Worm (Caenorhabditis elegans) whole organism, L1 larva: ENCODE measurements around the gene ZK792.4.
A peak's percentile ranks its signal among the peaks of the same experiment; 100 is the strongest.

Source experiments
- C04F5.9 ChIP-seq: sonication (generic microtip); optimal IDR thresholded peaks from 2 replicates; lab custom pipeline; 2016; ENCODE audit warnings: missing genetic modification characterization, missing compliant biosample characterization
- C16A3.4 ChIP-seq: fragments of 150-350 bp; optimal IDR thresholded peaks from 2 replicates; lab custom pipeline; 2014; ENCODE audit warnings: missing biosample characterization, missing genetic modification characterization
- C34B4.2 ChIP-seq: sonication (generic microtip); optimal IDR thresholded peaks from 2 replicates; lab custom pipeline; 2017; ENCODE audit warnings: mild to moderate bottlenecking, missing genetic modification characterization, missing compliant biosample characterization
- Y116A8C.19 ChIP-seq: sonication (generic microtip); optimal IDR thresholded peaks from 2 replicates; lab custom pipeline; 2016; ENCODE audit warnings: missing compliant biosample characterization, missing genetic modification characterization, borderline replicate concordance
- aha-1 ChIP-seq: fragments of 150-350 bp; optimal IDR thresholded peaks from 2 replicates; lab custom pipeline; 2014; ENCODE audit warnings: missing biosample characterization, missing genetic modification characterization
- blmp-1 ChIP-seq: fragments of 150-350 bp; optimal IDR thresholded peaks from 2 replicates; lab custom pipeline; 2014; ENCODE audit warnings: missing biosample characterization, missing genetic modification characterization
- ceh-82 ChIP-seq, 3 experiments: fragments of 150-350 bp in 1 of 3; sonication (generic microtip) in 2 of 3; optimal IDR thresholded peaks; 2 replicates each; lab custom pipeline; 2014 to 2017; ENCODE audit warnings: missing biosample characterization in 3 of 3, missing genetic modification characterization in 3 of 3
- dpl-1 ChIP-seq, 3 experiments: fragments of 150-350 bp in 2 of 3; sonication (generic microtip) in 1 of 3; optimal IDR thresholded peaks; 2 replicates each; lab custom pipeline; 2014 to 2017; ENCODE audit warnings: missing biosample characterization in 3 of 3, missing genetic modification characterization in 3 of 3, missing genetic modification reagents in 3 of 3
- dsc-1 ChIP-seq: sonication (generic microtip); optimal IDR thresholded peaks from 2 replicates; lab custom pipeline; 2016; ENCODE audit warnings: mild to moderate bottlenecking, missing genetic modification characterization, missing compliant biosample characterization
- efl-1 ChIP-seq, 4 experiments: fragments of 150-350 bp; optimal IDR thresholded peaks in 3 of 4; peaks in 1 of 4; 1 replicate in 1 of 4; 2 replicates in 3 of 4; lab custom pipeline; 2014; ENCODE audit warnings: missing biosample characterization in 2 of 4, missing genetic modification characterization in 2 of 4, missing genetic modification reagents in 2 of 4
- efl-3 ChIP-seq: fragments of 200-800 bp; sonication (Bioruptor generic); optimal IDR thresholded peaks from 2 replicates; lab custom pipeline; 2018; ENCODE audit warnings: mild to moderate bottlenecking, missing genetic modification characterization, missing compliant biosample characterization
- fkh-4 ChIP-seq: sonication (generic microtip); optimal IDR thresholded peaks from 2 replicates; lab custom pipeline; 2016; ENCODE audit warnings: missing compliant biosample characterization, missing genetic modification characterization, borderline replicate concordance
- hpl-2 ChIP-seq: fragments of 150-350 bp; optimal IDR thresholded peaks from 2 replicates; lab custom pipeline; 2014; ENCODE audit warnings: missing biosample characterization, missing genetic modification reagents, missing genetic modification characterization
- jun-1 ChIP-seq: fragments of 150-350 bp; optimal IDR thresholded peaks from 2 replicates; lab custom pipeline; 2014; ENCODE audit warnings: missing biosample characterization, missing genetic modification reagents, missing genetic modification characterization
- lin-14 ChIP-seq: fragments of 200-800 bp; sonication (Bioruptor generic); optimal IDR thresholded peaks from 2 replicates; lab custom pipeline; 2018; ENCODE audit warnings: mild to moderate bottlenecking, missing genetic modification characterization, moderate library complexity, missing compliant biosample characterization
- lin-15B ChIP-seq: fragments of 150-350 bp; sonication (generic microtip); optimal IDR thresholded peaks from 3 replicates; lab custom pipeline; 2014; ENCODE audit warnings: missing biosample characterization, missing genetic modification characterization
- lin-35 ChIP-seq, 2 experiments: fragments of 150-350 bp; optimal IDR thresholded peaks; 2 replicates each; lab custom pipeline; 2014; ENCODE audit warnings: missing biosample characterization in 2 of 2, missing genetic modification characterization in 2 of 2, missing genetic modification reagents in 2 of 2
- lir-3 ChIP-seq: sonication (generic microtip); optimal IDR thresholded peaks from 2 replicates; lab custom pipeline; 2016; ENCODE audit warnings: mild to moderate bottlenecking, missing genetic modification characterization, moderate library complexity, missing compliant biosample characterization; ENCODE audit not compliant: poor library complexity
- lsy-2 ChIP-seq, 2 experiments: fragments of 150-350 bp; optimal IDR thresholded peaks; 2 replicates each; lab custom pipeline; 2014; ENCODE audit warnings: missing biosample characterization in 2 of 2, missing genetic modification characterization in 2 of 2
- mab-9 ChIP-seq: fragments of 200-800 bp; sonication (Bioruptor generic); IDR thresholded peaks from 2 replicates; pipeline ENCODE4 v1.3.6; 2022; ENCODE audit warnings: missing genetic modification reagents, missing genetic modification characterization, missing compliant biosample characterization
- mdl-1 ChIP-seq, 2 experiments: fragments of 150-350 bp; optimal IDR thresholded peaks; 2 replicates each; lab custom pipeline; 2014 to 2017; ENCODE audit warnings: missing biosample characterization in 2 of 2, missing genetic modification characterization in 2 of 2, inconsistent platforms in 1 of 2
- mep-1 ChIP-seq: fragments of 150-350 bp; optimal IDR thresholded peaks from 2 replicates; lab custom pipeline; 2014; ENCODE audit warnings: missing biosample characterization, missing genetic modification characterization
- nhr-19 ChIP-seq: fragments of 200-800 bp; sonication (Bioruptor generic); conservative IDR thresholded peaks from 2 replicates; pipeline ENCODE4 v1.3.6; 2022; ENCODE audit warnings: missing genetic modification characterization, missing compliant biosample characterization
- nhr-47 ChIP-seq: sonication (generic microtip); optimal IDR thresholded peaks from 2 replicates; lab custom pipeline; 2016; ENCODE audit warnings: mild to moderate bottlenecking, missing genetic modification characterization, moderate library complexity, missing compliant biosample characterization
- nhr-71 ChIP-seq: sonication (generic microtip); optimal IDR thresholded peaks from 2 replicates; lab custom pipeline; 2016; ENCODE audit warnings: mild to moderate bottlenecking, missing genetic modification characterization, moderate library complexity, missing compliant biosample characterization
- pax-3 ChIP-seq: fragments of 200-800 bp; sonication (Bioruptor generic); optimal IDR thresholded peaks from 2 replicates; lab custom pipeline; 2018; ENCODE audit warnings: mild to moderate bottlenecking, missing genetic modification characterization, moderate library complexity, missing compliant biosample characterization
- pqm-1 ChIP-seq: sonication (generic microtip); optimal IDR thresholded peaks from 3 replicates; lab custom pipeline; 2017; ENCODE audit warnings: missing biosample characterization, missing genetic modification characterization
- skn-1 ChIP-seq: fragments of 150-350 bp; optimal IDR thresholded peaks from 2 replicates; lab custom pipeline; 2014; ENCODE audit warnings: missing biosample characterization, missing genetic modification characterization
- sptf-1 ChIP-seq: fragments of 150-350 bp; optimal IDR thresholded peaks from 2 replicates; lab custom pipeline; 2014; ENCODE audit warnings: missing biosample characterization, missing genetic modification characterization
- tbx-2 ChIP-seq: sonication (generic microtip); optimal IDR thresholded peaks from 2 replicates; lab custom pipeline; 2016; ENCODE audit warnings: missing genetic modification characterization, missing compliant biosample characterization
- tlp-1 ChIP-seq: fragments of 150-350 bp; optimal IDR thresholded peaks from 2 replicates; lab custom pipeline; 2014; ENCODE audit warnings: missing biosample characterization, missing genetic modification characterization
- unc-30 ChIP-seq: sonication (generic microtip); optimal IDR thresholded peaks from 2 replicates; lab custom pipeline; 2017; ENCODE audit warnings: missing biosample characterization, missing genetic modification characterization
- unc-86 ChIP-seq: sonication (generic microtip); optimal IDR thresholded peaks from 2 replicates; lab custom pipeline; 2016; ENCODE audit warnings: missing genetic modification characterization, missing compliant biosample characterization
- zag-1 ChIP-seq: fragments of 150-350 bp; optimal IDR thresholded peaks from 2 replicates; lab custom pipeline; 2014; ENCODE audit warnings: missing biosample characterization, missing genetic modification characterization
- zip-4 ChIP-seq: fragments of 200-800 bp; sonication (Bioruptor generic); optimal IDR thresholded peaks from 2 replicates; lab custom pipeline; 2018; ENCODE audit warnings: mild to moderate bottlenecking, missing genetic modification characterization, moderate library complexity, missing compliant biosample characterization
- ztf-4 ChIP-seq: fragments of 150-350 bp; optimal IDR thresholded peaks from 2 replicates; lab custom pipeline; 2014; ENCODE audit warnings: missing biosample characterization, missing genetic modification characterization

ZK792.4 gene

DNA sequence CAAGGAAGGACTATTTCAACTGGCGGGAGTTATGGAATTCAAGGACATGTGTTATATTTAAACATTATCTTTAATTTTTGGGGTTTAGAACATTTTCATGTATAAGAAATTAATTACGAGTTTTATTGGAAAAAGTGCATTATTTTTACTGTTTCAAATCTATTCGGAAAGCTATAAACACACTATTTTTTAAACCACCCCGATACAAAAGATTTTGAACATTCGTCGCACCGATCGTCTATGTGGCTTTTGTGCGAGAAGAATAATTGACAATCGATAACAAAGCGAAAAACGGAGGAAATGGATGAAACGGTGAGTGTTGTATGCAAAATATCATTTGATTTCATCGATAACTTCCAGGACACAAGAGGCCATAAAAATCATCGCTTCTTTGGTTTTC, 16.8 kb downstream of the ZK792.4 start, which contains the start of gene ZK809.9:
Gene ZK809.9 (plus strand): TSS at position 301 of the 400 bp plus-strand sequence.
- TF ChIP-seq C34B4.2 (tag; lab: Kevin White, UChicago) (no peak), ceh-82 (tag; optimal IDR thresholded peaks at IDR 0.05; lab: Kevin White, UChicago) (no peak), zip-4 (GFP tag; lab: Kevin White, UChicago) (no peak), dsc-1 (tag; lab: Kevin White, UChicago) (no peak), nhr-19 (GFP tag; lab: Robert Waterston, UW) (no peak), lir-3 (no peak), sptf-1 (no peak), zag-1 (tag; lab: Kevin White, UChicago) (no peak), hpl-2 (no peak), pqm-1 (no peak), mep-1 (tag; lab: Kevin White, UChicago) (no peak), mab-9 (GFP tag; lab: Robert Waterston, UW) (no peak), lin-14 (GFP tag; lab: Kevin White, UChicago) (no peak), aha-1 (tag; lab: Kevin White, UChicago) (no peak), tlp-1 (no peak), Y116A8C.19 (no peak), lin-35 (GFP tag; optimal IDR thresholded peaks at IDR 0.05; lab: Kevin White, UChicago) (no peak)

DNA sequence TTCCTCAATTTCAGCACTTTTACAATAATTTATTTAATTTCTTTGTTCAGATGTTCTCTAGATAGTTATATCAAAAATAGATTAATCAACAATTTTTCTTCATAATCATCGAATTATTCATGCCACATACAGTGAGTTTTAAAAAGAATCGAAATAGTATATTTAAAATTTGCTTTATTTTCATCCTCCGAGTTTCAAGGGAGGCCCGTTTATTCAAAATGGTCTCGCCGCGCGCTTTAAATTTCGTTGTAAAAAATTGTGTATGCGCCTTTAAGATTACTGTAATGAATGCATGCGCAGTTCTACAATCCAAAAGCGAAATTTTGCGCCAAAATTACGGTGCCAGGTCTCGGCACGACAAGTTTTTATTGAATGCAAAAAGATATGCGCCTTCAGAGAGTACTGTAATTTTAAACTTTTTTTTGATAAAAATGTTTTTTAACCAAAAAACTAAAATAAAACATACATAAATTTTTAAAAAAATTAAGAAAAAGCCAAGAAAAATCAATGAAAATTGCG, 22.0 kb downstream of the ZK792.4 start, which contains the start of gene ZK792.1:
Gene ZK792.1 (plus strand): TSS at position 51 of the 519 bp plus-strand sequence.
- no peak for TF ChIP-seq ztf-4 (tag; lab: Kevin White, UChicago)
- no peak for TF ChIP-seq nhr-47
- no peak for TF ChIP-seq nhr-19 (GFP tag; lab: Robert Waterston, UW)
- TF ChIP-seq Y116A8C.19, result no peak
- TF ChIP-seq lin-15B (tag; lab: Kevin White, UChicago), result no peak
- TF ChIP-seq pax-3 (tag; lab: Kevin White, UChicago), result no peak
- no peak for TF ChIP-seq fkh-4 (tag; lab: Kevin White, UChicago)
- no peak for TF ChIP-seq C04F5.9 (tag; lab: Kevin White, UChicago)

DNA sequence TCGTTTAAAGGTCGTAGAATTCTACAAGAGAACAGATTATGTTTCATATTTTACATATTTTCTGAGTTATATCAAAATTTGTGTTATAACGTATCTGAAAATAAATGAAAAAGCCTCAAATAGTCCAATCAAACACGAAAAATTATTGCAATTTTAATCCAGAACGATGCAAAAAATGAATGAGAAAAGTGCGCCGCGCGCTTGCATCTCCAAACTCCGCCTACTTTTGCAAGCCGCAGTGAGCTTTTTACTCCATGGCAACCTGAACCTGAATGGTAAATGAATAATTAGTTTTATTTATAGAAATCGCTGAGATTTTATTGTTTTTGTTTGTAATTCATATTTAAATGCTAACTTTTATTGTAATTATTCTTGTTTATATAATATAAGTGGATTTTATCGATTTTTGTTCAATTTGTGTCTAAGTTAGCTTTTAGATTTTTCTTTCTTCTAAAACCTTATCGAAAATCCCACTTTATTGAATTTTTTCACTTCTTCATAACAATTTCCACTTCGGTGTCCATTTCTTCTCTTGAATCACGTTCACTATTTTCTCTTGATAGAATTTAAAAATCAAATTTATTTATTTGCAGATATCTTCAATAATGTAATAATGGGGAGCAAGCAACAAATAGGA, 25.5 kb downstream of the ZK792.4 start, which contains the start of gene ZK809.5:
Gene ZK809.5 (plus strand): TSS at position 587 of the 637 bp plus-strand sequence.
- TF ChIP-seq skn-1 (peak; percentile 13), dpl-1 (GFP tag; optimal IDR thresholded peaks at IDR 0.05; lab: Kevin White, UChicago) (peak in 1 of 3 experiments; percentile 20), efl-1 (optimal IDR thresholded peaks at IDR 0.05; lab: Kevin White, UChicago) (no peak), efl-1 (GFP tag; optimal IDR thresholded peaks at IDR 0.05 in 1 of 2; lab: Kevin White, UChicago) (peak in 1 of 2 experiments; percentile 72), unc-30 (tag; lab: Kevin White, UChicago) (no peak), lsy-2 (tag; optimal IDR thresholded peaks at IDR 0.05; lab: Kevin White, UChicago) (peak in 1 of 2 experiments; percentile 41), fkh-4 (tag; lab: Kevin White, UChicago) (no peak), unc-86 (tag; lab: Kevin White, UChicago) (no peak), lin-35 (GFP tag; optimal IDR thresholded peaks at IDR 0.05; lab: Kevin White, UChicago) (peak in 1 of 2 experiments; percentile 10), C16A3.4 (no peak), efl-3 (GFP tag; lab: Kevin White, UChicago) (no peak), tbx-2 (tag; lab: Kevin White, UChicago) (no peak), nhr-71 (tag; lab: Kevin White, UChicago) (peak; percentile 0), lir-3 (no peak), blmp-1 (tag; lab: Kevin White, UChicago) (peak; percentile 24)

DNA sequence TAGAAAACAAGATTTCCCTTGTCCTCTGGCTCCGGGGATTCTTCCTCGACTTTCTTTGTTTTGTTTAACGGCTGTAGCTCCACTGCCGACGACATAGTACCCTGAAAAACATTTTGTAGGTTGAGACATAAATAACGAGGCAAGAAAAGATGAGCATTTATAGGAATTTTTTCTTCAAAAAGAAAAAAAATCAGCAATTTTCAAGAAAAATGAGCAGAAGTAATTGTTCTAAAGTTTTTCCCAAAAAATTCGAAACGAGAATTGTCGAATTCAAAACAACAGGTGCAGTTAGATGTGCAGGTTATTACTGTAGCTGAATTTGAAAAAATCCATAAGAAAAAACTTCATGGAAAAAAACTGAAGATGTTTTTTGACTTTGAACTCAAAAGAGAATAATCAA, 26.4 kb downstream of the ZK792.4 start, which contains the start of gene ent-1:
Gene ent-1 (minus strand): TSS at position 101 of the 400 bp plus-strand sequence.
- TF ChIP-seq mdl-1 (tag; optimal IDR thresholded peaks at IDR 0.05; lab: Kevin White, UChicago) (no peak), zag-1 (tag; lab: Kevin White, UChicago) (no peak), C04F5.9 (tag; lab: Kevin White, UChicago) (no peak), lsy-2 (tag; optimal IDR thresholded peaks at IDR 0.05; lab: Kevin White, UChicago) (peak in 1 of 2 experiments; percentile 26), jun-1 (no peak)
- TF ChIP-seq, all 84 proteins: peak for 1
